Worm (Caenorhabditis elegans) whole organism, young adult: ENCODE measurements around the gene mel-28.
A peak's percentile ranks its signal among the peaks of the same experiment; 100 is the strongest.

Experiments used
- B0336.3 ChIP-seq: fragments of 200-800 bp; sonication (Bioruptor generic); IDR thresholded peaks from 2 replicates; pipeline ENCODE4 v1.3.6; 2022; ENCODE audit warnings: missing genetic modification characterization, missing compliant biosample characterization
- C06A6.2 ChIP-seq: fragments of 200-800 bp; sonication (Bioruptor generic); conservative IDR thresholded peaks from 2 replicates; pipeline ENCODE4 v1.3.6; 2022; ENCODE audit warnings: missing genetic modification characterization, missing compliant biosample characterization
- D2030.7 ChIP-seq: fragments of 200-800 bp; sonication (Bioruptor generic); IDR thresholded peaks from 2 replicates; pipeline ENCODE4 v1.3.6; 2022; ENCODE audit warnings: missing genetic modification reagents, missing genetic modification characterization, missing compliant biosample characterization
- F10E7.11 ChIP-seq: sonication (generic microtip); optimal IDR thresholded peaks from 2 replicates; lab custom pipeline; 2017; ENCODE audit warnings: mild to moderate bottlenecking, missing genetic modification characterization, moderate library complexity, missing compliant biosample characterization
- F33H1.4 ChIP-seq: fragments of 200-800 bp; sonication (Bioruptor generic); IDR thresholded peaks from 2 replicates; pipeline ENCODE4 v1.3.6; 2022; ENCODE audit warnings: missing genetic modification reagents, missing genetic modification characterization, missing compliant biosample characterization
- F57A8.1 ChIP-seq: fragments of 200-800 bp; sonication (Bioruptor generic); optimal IDR thresholded peaks from 2 replicates; lab custom pipeline; 2018; ENCODE audit warnings: mild to moderate bottlenecking, missing genetic modification characterization, moderate library complexity, missing compliant biosample characterization
- K11D2.4 ChIP-seq: fragments of 200-800 bp; sonication (Bioruptor generic); IDR thresholded peaks from 2 replicates; pipeline ENCODE4 v1.3.6; 2022; ENCODE audit warnings: missing genetic modification reagents, missing genetic modification characterization, missing compliant biosample characterization
- T07F8.4 ChIP-seq: sonication (generic microtip); optimal IDR thresholded peaks from 2 replicates; lab custom pipeline; 2016; ENCODE audit warnings: mild to moderate bottlenecking, missing genetic modification characterization, moderate library complexity, missing compliant biosample characterization
- T26A5.8 ChIP-seq: sonication (generic microtip); optimal IDR thresholded peaks from 2 replicates; lab custom pipeline; 2016; ENCODE audit warnings: missing genetic modification characterization, missing compliant biosample characterization
- Y53G8AR.9 ChIP-seq: fragments of 200-800 bp; sonication (Bioruptor generic); conservative IDR thresholded peaks from 2 replicates; pipeline ENCODE4 v1.3.6; 2022; ENCODE audit warnings: missing genetic modification reagents, missing genetic modification characterization, missing compliant biosample characterization
- Y67H2A.10 ChIP-seq: fragments of 200-800 bp; sonication (Bioruptor generic); conservative IDR thresholded peaks from 2 replicates; pipeline ENCODE4 v1.3.6; 2022; ENCODE audit warnings: missing genetic modification reagents, missing genetic modification characterization, missing compliant biosample characterization
- Y79H2A.3 ChIP-seq: fragments of 200-800 bp; sonication (Bioruptor generic); conservative IDR thresholded peaks from 2 replicates; pipeline ENCODE4 v1.3.6; 2022; ENCODE audit warnings: missing genetic modification reagents, missing genetic modification characterization, missing compliant biosample characterization
- Y95B8A.8 ChIP-seq: fragments of 200-800 bp; sonication (Bioruptor generic); IDR thresholded peaks from 2 replicates; pipeline ENCODE4 v1.3.6; 2022; ENCODE audit warnings: missing genetic modification reagents, missing genetic modification characterization, missing compliant biosample characterization
- ZK185.1 ChIP-seq: sonication (generic microtip); optimal IDR thresholded peaks from 2 replicates; lab custom pipeline; 2016; ENCODE audit warnings: mild to moderate bottlenecking, missing genetic modification characterization, missing compliant biosample characterization; ENCODE audit not compliant: poor library complexity, severe bottlenecking
- attf-3 ChIP-seq: fragments of 200-800 bp; sonication (Bioruptor generic); conservative IDR thresholded peaks from 2 replicates; pipeline ENCODE4 v1.3.6; 2022; ENCODE audit warnings: missing genetic modification reagents, missing genetic modification characterization, missing compliant biosample characterization
- attf-6 ChIP-seq: fragments of 200-800 bp; sonication (Bioruptor generic); IDR thresholded peaks from 2 replicates; pipeline ENCODE4 v1.3.6; 2022; ENCODE audit warnings: missing genetic modification reagents, missing genetic modification characterization, missing compliant biosample characterization
- ceh-100 ChIP-seq: fragments of 200-800 bp; sonication (Bioruptor generic); IDR thresholded peaks from 2 replicates; pipeline ENCODE4 v1.3.6; 2022; ENCODE audit warnings: missing genetic modification reagents, missing genetic modification characterization, missing compliant biosample characterization
- ceh-27 ChIP-seq: fragments of 200-800 bp; sonication (Bioruptor generic); optimal IDR thresholded peaks from 2 replicates; lab custom pipeline; 2018; ENCODE audit warnings: mild to moderate bottlenecking, missing genetic modification characterization, moderate library complexity, missing compliant biosample characterization
- ceh-91 ChIP-seq: fragments of 200-800 bp; sonication (Bioruptor generic); IDR thresholded peaks from 2 replicates; pipeline ENCODE4 v1.3.6; 2022; ENCODE audit warnings: missing genetic modification reagents, missing genetic modification characterization, missing compliant biosample characterization
- dox-1 ChIP-seq: fragments of 200-800 bp; sonication (Bioruptor generic); IDR thresholded peaks from 2 replicates; pipeline ENCODE4 v1.3.6; 2022; ENCODE audit warnings: missing genetic modification reagents, missing genetic modification characterization, missing compliant biosample characterization
- egl-18 ChIP-seq: fragments of 200-800 bp; sonication (Bioruptor generic); IDR thresholded peaks from 2 replicates; pipeline ENCODE4 v1.3.6; 2022; ENCODE audit warnings: missing genetic modification reagents, missing genetic modification characterization, missing compliant biosample characterization
- ekl-4 ChIP-seq: fragments of 200-800 bp; sonication (Bioruptor generic); IDR thresholded peaks from 2 replicates; pipeline ENCODE4 v1.3.6; 2022; ENCODE audit warnings: missing genetic modification reagents, missing genetic modification characterization, missing compliant biosample characterization
- hlh-26 ChIP-seq: fragments of 200-800 bp; sonication (Bioruptor generic); conservative IDR thresholded peaks from 2 replicates; pipeline ENCODE4 v1.3.6; 2022; ENCODE audit warnings: missing genetic modification reagents, missing genetic modification characterization, missing compliant biosample characterization
- hmg-1.2 ChIP-seq: fragments of 200-800 bp; sonication (Bioruptor generic); IDR thresholded peaks from 2 replicates; pipeline ENCODE4 v1.3.6; 2022; ENCODE audit warnings: missing genetic modification reagents, missing genetic modification characterization, missing compliant biosample characterization
- hmg-20 ChIP-seq: fragments of 200-800 bp; sonication (Bioruptor generic); IDR thresholded peaks from 2 replicates; pipeline ENCODE4 v1.3.6; 2022; ENCODE audit warnings: missing genetic modification reagents, missing genetic modification characterization, missing compliant biosample characterization
- hrde-1 ChIP-seq: sonication (generic microtip); optimal IDR thresholded peaks from 2 replicates; lab custom pipeline; 2016; ENCODE audit warnings: missing genetic modification characterization, mild to moderate bottlenecking, missing compliant biosample characterization, moderate library complexity, missing genotype, missing genetic modification reagents, borderline replicate concordance
- hsf-1 ChIP-seq: fragments of 200-800 bp; sonication (Bioruptor generic); IDR thresholded peaks from 2 replicates; pipeline ENCODE4 v1.3.6; 2022; ENCODE audit warnings: missing genetic modification reagents, missing genetic modification characterization, missing compliant biosample characterization
- lin-35 ChIP-seq, 3 experiments: fragments of 150-350 bp in 2 of 3; sonication (generic microtip) in 1 of 3; optimal IDR thresholded peaks; 2 replicates each; lab custom pipeline; 2014 to 2018; ENCODE audit warnings: missing biosample characterization in 3 of 3, missing genetic modification characterization in 3 of 3, missing genetic modification reagents in 3 of 3
- lsy-27 ChIP-seq: sonication (generic microtip); optimal IDR thresholded peaks from 2 replicates; lab custom pipeline; 2017; ENCODE audit warnings: missing genetic modification characterization, mild to moderate bottlenecking, missing compliant biosample characterization, antibody characterized with exemption, missing genotype, borderline replicate concordance; ENCODE audit not compliant: insufficient read depth
- madf-3 ChIP-seq: fragments of 200-800 bp; sonication (Bioruptor generic); IDR thresholded peaks from 2 replicates; pipeline ENCODE4 v1.3.6; 2022; ENCODE audit warnings: missing genetic modification reagents, missing genetic modification characterization, missing compliant biosample characterization
- madf-6 ChIP-seq: fragments of 200-800 bp; sonication (Bioruptor generic); IDR thresholded peaks from 2 replicates; pipeline ENCODE4 v1.3.6; 2022; ENCODE audit warnings: missing genetic modification reagents, missing genetic modification characterization, missing compliant biosample characterization
- mcd-1 ChIP-seq: fragments of 200-800 bp; sonication (Bioruptor generic); IDR thresholded peaks from 2 replicates; pipeline ENCODE4 v1.3.6; 2022; ENCODE audit warnings: missing genetic modification reagents, missing genetic modification characterization, missing compliant biosample characterization
- nfyb-1 ChIP-seq: fragments of 200-800 bp; sonication (Bioruptor generic); IDR thresholded peaks from 2 replicates; pipeline ENCODE4 v1.3.6; 2022; ENCODE audit warnings: missing genetic modification reagents, missing genetic modification characterization, missing compliant biosample characterization
- nhr-80 ChIP-seq: sonication (generic microtip); optimal IDR thresholded peaks from 2 replicates; lab custom pipeline; 2016; ENCODE audit warnings: missing genetic modification characterization, missing compliant biosample characterization
- pbrm-1 ChIP-seq: fragments of 200-800 bp; sonication (Bioruptor generic); IDR thresholded peaks from 2 replicates; pipeline ENCODE4 v1.3.6; 2022; ENCODE audit warnings: missing genetic modification reagents, missing genetic modification characterization, missing compliant biosample characterization
- pha-4 ChIP-seq: fragments of 150-350 bp; sonication (generic microtip); optimal IDR thresholded peaks from 2 replicates; lab custom pipeline; 2014; ENCODE audit warnings: missing biosample characterization, missing genetic modification reagents, missing genetic modification characterization
- rcor-1 ChIP-seq: fragments of 200-800 bp; sonication (Bioruptor generic); IDR thresholded peaks from 2 replicates; pipeline ENCODE4 v1.3.6; 2022; ENCODE audit warnings: missing genetic modification reagents, missing genetic modification characterization, missing compliant biosample characterization
- snpc-1.1 ChIP-seq: sonication (generic microtip); optimal IDR thresholded peaks from 2 replicates; lab custom pipeline; 2017; ENCODE audit warnings: missing genetic modification characterization, mild to moderate bottlenecking, missing compliant biosample characterization, antibody characterized with exemption, moderate library complexity, missing genotype, missing genetic modification reagents; ENCODE audit not compliant: insufficient read depth
- snpc-4 ChIP-seq, 5 experiments: fragments of 150-350 bp in 1 of 5; sonication (generic microtip) in 4 of 5; optimal IDR thresholded peaks; 2 replicates each; lab custom pipeline; 2014 to 2018; ENCODE audit warnings: missing genetic modification characterization in 5 of 5, missing biosample characterization in 3 of 5, antibody characterized with exemption in 2 of 5, mild to moderate bottlenecking in 2 of 5, missing compliant biosample characterization in 2 of 5, missing genotype in 2 of 5, moderate library complexity in 2 of 5, missing genetic modification reagents in 1 of 5
- somi-1 ChIP-seq: fragments of 200-800 bp; sonication (Bioruptor generic); optimal IDR thresholded peaks from 2 replicates; lab custom pipeline; 2018; ENCODE audit warnings: mild to moderate bottlenecking, missing genetic modification characterization, missing compliant biosample characterization
- sptf-2 ChIP-seq: fragments of 200-800 bp; sonication (Bioruptor generic); optimal IDR thresholded peaks from 2 replicates; lab custom pipeline; 2018; ENCODE audit warnings: mild to moderate bottlenecking, missing genetic modification characterization, missing compliant biosample characterization
- tbx-9 ChIP-seq: sonication (generic microtip); optimal IDR thresholded peaks from 2 replicates; lab custom pipeline; 2016; ENCODE audit warnings: borderline replicate concordance, missing genetic modification characterization, inconsistent platforms, missing compliant biosample characterization
- xnd-1 ChIP-seq: sonication (generic microtip); optimal IDR thresholded peaks from 2 replicates; lab custom pipeline; 2016; ENCODE audit warnings: missing genotype, missing genetic modification reagents, missing genetic modification characterization, missing compliant biosample characterization
- ztf-25 ChIP-seq: fragments of 200-800 bp; sonication (Bioruptor generic); IDR thresholded peaks from 2 replicates; pipeline ENCODE4 v1.3.6; 2022; ENCODE audit warnings: missing genetic modification reagents, missing genetic modification characterization, missing compliant biosample characterization

Gene mel-28

ce11 chrIII:4752569-4752968, 33.3 kb upstream of the mel-28 start:
- peak; percentile 39; the same call in 1 of the 2 replicates for TF ChIP-seq hmg-20 (GFP tag; lab: Robert Waterston, UW)
- TF ChIP-seq dox-1 (GFP tag; lab: Robert Waterston, UW): peak; percentile 75
- TF ChIP-seq pbrm-1: peak; percentile 68
- peak; percentile 80 for TF ChIP-seq madf-6
- TF ChIP-seq ekl-4 (GFP tag; lab: Robert Waterston, UW): peak; percentile 91
- TF ChIP-seq C06A6.2: peak; percentile 41; the same call in 1 of the 2 replicates
- 0 out of 2 replicates have a peak, but pooled peaks have one; percentile 23 for TF ChIP-seq Y95B8A.8 (GFP tag; lab: Robert Waterston, UW)
- peak; percentile 58 for TF ChIP-seq D2030.7
- TF ChIP-seq hsf-1 (GFP tag; lab: Robert Waterston, UW): peak; percentile 82
- TF ChIP-seq hmg-1.2: peak; percentile 67
- peak; percentile 99 for TF ChIP-seq F33H1.4
- peak; percentile 55 for TF ChIP-seq rcor-1 (GFP tag; lab: Robert Waterston, UW)
- TF ChIP-seq ceh-91: peak; percentile 62
- TF ChIP-seq madf-3 (GFP tag; lab: Robert Waterston, UW): 0 out of 2 replicates have a peak, but pooled peaks have one; percentile 25
- peak; percentile 87 for TF ChIP-seq mcd-1
- peak; percentile 52 for TF ChIP-seq ceh-100
- peak; percentile 80 for TF ChIP-seq K11D2.4 (GFP tag; lab: Robert Waterston, UW)

ce11 chrIII:4754001-4754561, 31.8 kb upstream of the mel-28 start, which contains the start of the genes rps-0 and rbg-3:
Gene rps-0 (minus strand): TSS chrIII:4754051.
Gene rbg-3 (plus strand): TSS chrIII:4754424.
- TF ChIP-seq hlh-26 (GFP tag; lab: Robert Waterston, UW) (no peak), snpc-4 (GFP tag; optimal IDR thresholded peaks at IDR 0.05; lab: Kevin White, UChicago) (no peak), snpc-4 (tag; optimal IDR thresholded peaks at IDR 0.05; lab: Kevin White, UChicago) (peak in 3 of 4 experiments; percentile 53 to 74 (median 61)), F10E7.11 (tag; lab: Kevin White, UChicago) (no peak), Y53G8AR.9 (GFP tag; lab: Robert Waterston, UW) (peak; percentile 58; the same call in 1 of the 2 replicates), attf-6 (GFP tag; lab: Robert Waterston, UW) (no peak), ceh-100 (peak; percentile 27; the same call in 1 of the 2 replicates), C06A6.2 (no peak; the same call in 1 of the 2 replicates), T07F8.4 (tag; lab: Kevin White, UChicago) (no peak), attf-3 (GFP tag; lab: Robert Waterston, UW) (peak; percentile 48; the same call in 1 of the 2 replicates), lsy-27 (tag; lab: Kevin White, UChicago) (no peak), hrde-1 (tag; lab: Kevin White, UChicago) (no peak), F57A8.1 (GFP tag; lab: Kevin White, UChicago) (no peak), ceh-27 (peak; percentile 74), xnd-1 (tag; lab: Kevin White, UChicago) (peak; percentile 20), madf-3 (GFP tag; lab: Robert Waterston, UW) (0 out of 2 replicates have a peak, but pooled peaks have one; percentile 36), nhr-80 (tag; lab: Kevin White, UChicago) (peak; percentile 37), Y67H2A.10 (GFP tag; lab: Robert Waterston, UW) (peak; percentile 57; the same call in 1 of the 2 replicates), B0336.3 (0 out of 2 replicates have a peak, but pooled peaks have one; percentile 35), somi-1 (peak; percentile 24), snpc-1.1 (peak; percentile 13), ztf-25 (no peak), tbx-9 (tag; lab: Kevin White, UChicago) (no peak), egl-18 (GFP tag; lab: Robert Waterston, UW) (no peak), ZK185.1 (tag; lab: Kevin White, UChicago) (peak; percentile 86), lin-35 (GFP tag; optimal IDR thresholded peaks at IDR 0.05; lab: Kevin White, UChicago) (peak in 2 of 3 experiments; percentile 64 to 92), sptf-2 (no peak), nfyb-1 (peak; percentile 86), Y79H2A.3 (GFP tag; lab: Robert Waterston, UW) (no peak), Y95B8A.8 (GFP tag; lab: Robert Waterston, UW) (0 out of 2 replicates have a peak, but pooled peaks have one; percentile 30), pha-4 (tag; lab: Kevin White, UChicago) (peak; percentile 84), T26A5.8 (tag; lab: Kevin White, UChicago) (no peak), hsf-1 (GFP tag; lab: Robert Waterston, UW) (peak; percentile 56; the same call in 1 of the 2 replicates)
